Fruit fly (Drosophila melanogaster) whole organism, embryonic: ENCODE data around the gene CG11898.
A peak's percentile ranks its signal among the peaks of the same experiment; 100 is the strongest.

Experiments used
- Bdp1 ChIP-seq: fragments of 200-800 bp; sonication (Bioruptor generic); optimal IDR thresholded peaks from 3 replicates; lab custom pipeline; 2016; ENCODE audit warnings: missing biosample characterization, missing genetic modification characterization
- CG10147 ChIP-seq: fragments of 200-800 bp; sonication (Bioruptor generic); optimal IDR thresholded peaks from 2 replicates; lab custom pipeline; 2019; ENCODE audit warnings: missing biosample characterization, mild to moderate bottlenecking, missing genetic modification characterization, moderate library complexity
- CG12391 ChIP-seq: fragments of 200-800 bp; sonication (Bioruptor generic); optimal IDR thresholded peaks from 3 replicates; lab custom pipeline; 2018; ENCODE audit warnings: missing biosample characterization, mild to moderate bottlenecking, missing genetic modification characterization, moderate library complexity
- CG14860 ChIP-seq: fragments of 200-800 bp; sonication (Bioruptor generic); IDR thresholded peaks from 3 replicates; pipeline ENCODE4 v1.3.6; 2022; ENCODE audit warnings: missing biosample characterization, missing genetic modification characterization; ENCODE audit not compliant: partially characterized antibody
- CG14965 ChIP-seq: fragments of 200-800 bp; sonication (Bioruptor generic); optimal IDR thresholded peaks from 2 replicates; lab custom pipeline; 2016; ENCODE audit warnings: missing biosample characterization, missing genetic modification characterization, borderline replicate concordance
- CG15073 ChIP-seq: fragments of 200-800 bp; sonication (Bioruptor generic); optimal IDR thresholded peaks from 2 replicates; lab custom pipeline; 2016; ENCODE audit warnings: missing biosample characterization, missing genetic modification characterization
- CG1603 ChIP-seq: fragments of 200-800 bp; sonication (Bioruptor generic); optimal IDR thresholded peaks from 2 replicates; lab custom pipeline; 2019; ENCODE audit warnings: missing biosample characterization, mild to moderate bottlenecking, missing genetic modification characterization, moderate library complexity
- CG2202 ChIP-seq: fragments of 200-800 bp; sonication (Bioruptor generic); optimal IDR thresholded peaks from 2 replicates; lab custom pipeline; 2018; ENCODE audit warnings: missing biosample characterization, mild to moderate bottlenecking, missing genetic modification characterization
- CG2875 ChIP-seq: fragments of 200-800 bp; sonication (Bioruptor generic); optimal IDR thresholded peaks from 2 replicates; lab custom pipeline; 2017; ENCODE audit warnings: missing biosample characterization, mild to moderate bottlenecking, missing genetic modification characterization, missing genetic modification reagents
- CG32532 ChIP-seq: fragments of 200-800 bp; sonication (Bioruptor generic); IDR thresholded peaks from 2 replicates; pipeline ENCODE4 v1.3.6; 2022; ENCODE audit warnings: missing biosample characterization, missing genetic modification characterization
- CG34224 ChIP-seq: fragments of 200-800 bp; sonication (Bioruptor generic); IDR thresholded peaks from 3 replicates; pipeline ENCODE4 v1.3.6; 2022; ENCODE audit warnings: missing biosample characterization, missing genetic modification characterization; ENCODE audit not compliant: partially characterized antibody
- CG34376 ChIP-seq: fragments of 200-800 bp; sonication (Bioruptor generic); optimal IDR thresholded peaks from 2 replicates; lab custom pipeline; 2018; ENCODE audit warnings: missing biosample characterization, mild to moderate bottlenecking, missing genetic modification characterization
- CG3838 ChIP-seq: fragments of 200-800 bp; sonication (Bioruptor generic); optimal IDR thresholded peaks from 3 replicates; lab custom pipeline; 2016; ENCODE audit warnings: missing biosample characterization, missing genetic modification characterization
- CG5245 ChIP-seq: fragments of 200-800 bp; sonication (Bioruptor generic); optimal IDR thresholded peaks from 3 replicates; lab custom pipeline; 2016; ENCODE audit warnings: missing biosample characterization, missing genetic modification characterization
- CG6254 ChIP-seq: fragments of 200-800 bp; sonication (Bioruptor generic); optimal IDR thresholded peaks from 3 replicates; lab custom pipeline; 2017; ENCODE audit warnings: mild to moderate bottlenecking, missing biosample characterization, missing genetic modification reagents, missing genetic modification characterization
- CG8388 ChIP-seq: fragments of 200-800 bp; sonication (Bioruptor generic); optimal IDR thresholded peaks from 2 replicates; lab custom pipeline; 2019; ENCODE audit warnings: missing biosample characterization, mild to moderate bottlenecking, missing genetic modification characterization, moderate library complexity
- CG9727 ChIP-seq: fragments of 200-800 bp; sonication (Bioruptor generic); optimal IDR thresholded peaks from 3 replicates; lab custom pipeline; 2017; ENCODE audit warnings: missing biosample characterization, mild to moderate bottlenecking, missing genetic modification characterization
- CG9797 ChIP-seq: fragments of 200-800 bp; sonication (Bioruptor generic); optimal IDR thresholded peaks from 3 replicates; lab custom pipeline; 2018; ENCODE audit warnings: missing biosample characterization, mild to moderate bottlenecking, missing genetic modification characterization
- D19A ChIP-seq: fragments of 200-800 bp; optimal IDR thresholded peaks from 3 replicates; lab custom pipeline; 2019; ENCODE audit warnings: missing biosample characterization, mild to moderate bottlenecking, missing genetic modification characterization, moderate library complexity
- D19B ChIP-seq: fragments of 200-800 bp; sonication (Bioruptor generic); optimal IDR thresholded peaks from 2 replicates; lab custom pipeline; 2017; ENCODE audit warnings: missing biosample characterization, mild to moderate bottlenecking, missing genetic modification characterization
- HLH54F ChIP-seq: fragments of 200-800 bp; sonication (Bioruptor generic); optimal IDR thresholded peaks from 3 replicates; lab custom pipeline; 2016; ENCODE audit warnings: missing biosample characterization, missing genetic modification characterization
- Hmr ChIP-seq: fragments of 200-800 bp; sonication (Bioruptor generic); optimal IDR thresholded peaks from 3 replicates; lab custom pipeline; 2017; ENCODE audit warnings: mild to moderate bottlenecking, missing biosample characterization, missing genetic modification reagents, missing genetic modification characterization
- Kr ChIP-seq: fragments of 200-800 bp; sonication (Bioruptor generic); optimal IDR thresholded peaks from 2 replicates; lab custom pipeline; 2017; ENCODE audit warnings: missing biosample characterization, mild to moderate bottlenecking, missing genetic modification characterization
- MESR4 ChIP-seq: fragments of 200-800 bp; sonication (Bioruptor generic); optimal IDR thresholded peaks from 2 replicates; lab custom pipeline; 2018; ENCODE audit warnings: missing biosample characterization, mild to moderate bottlenecking, missing genetic modification characterization, moderate library complexity
- Max ChIP-seq: fragments of 200-800 bp; sonication (Bioruptor generic); optimal IDR thresholded peaks from 2 replicates; lab custom pipeline; 2016; ENCODE audit warnings: missing biosample characterization, mild to moderate bottlenecking, missing genetic modification characterization
- NfI ChIP-seq: fragments of 200-800 bp; sonication (Bioruptor generic); optimal IDR thresholded peaks from 3 replicates; lab custom pipeline; 2018; ENCODE audit warnings: missing biosample characterization, mild to moderate bottlenecking, missing genetic modification characterization, moderate library complexity
- Oaz ChIP-seq: fragments of 200-800 bp; sonication (Bioruptor generic); IDR thresholded peaks from 2 replicates; pipeline ENCODE4 v1.3.6; 2022; ENCODE audit warnings: missing biosample characterization, missing genetic modification characterization
- Sox102F ChIP-seq: fragments of 200-800 bp; sonication (Bioruptor generic); optimal IDR thresholded peaks from 2 replicates; lab custom pipeline; 2018; ENCODE audit warnings: missing biosample characterization, mild to moderate bottlenecking, missing genetic modification characterization, moderate library complexity
- Usf ChIP-seq: fragments of 200-800 bp; sonication (Bioruptor generic); optimal IDR thresholded peaks from 2 replicates; lab custom pipeline; 2017; ENCODE audit warnings: missing genotype, missing biosample characterization, missing genetic modification characterization
- ac ChIP-seq: fragments of 200-800 bp; sonication (Bioruptor generic); optimal IDR thresholded peaks from 3 replicates; lab custom pipeline; 2017; ENCODE audit warnings: missing biosample characterization, mild to moderate bottlenecking, missing genetic modification characterization
- al ChIP-seq: fragments of 200-800 bp; sonication (Bioruptor generic); IDR thresholded peaks from 2 replicates; pipeline ENCODE4 v1.3.6; 2022; ENCODE audit warnings: missing biosample characterization, missing genetic modification characterization
- bsh ChIP-seq, 2 experiments: fragments of 200-800 bp; sonication (Bioruptor generic); optimal IDR thresholded peaks; 2 replicates each; lab custom pipeline; 2017 to 2018; ENCODE audit warnings: mild to moderate bottlenecking in 2 of 2, missing biosample characterization in 2 of 2, missing genetic modification characterization in 2 of 2, moderate library complexity in 1 of 2
- crc ChIP-seq: fragments of 200-800 bp; sonication (Bioruptor generic); optimal IDR thresholded peaks from 2 replicates; lab custom pipeline; 2016; ENCODE audit warnings: missing biosample characterization, missing genetic modification characterization
- dmrt11E ChIP-seq: fragments of 200-800 bp; sonication (Bioruptor generic); optimal IDR thresholded peaks from 3 replicates; lab custom pipeline; 2018; ENCODE audit warnings: missing biosample characterization, mild to moderate bottlenecking, missing genetic modification characterization, moderate library complexity
- grn ChIP-seq: fragments of 200-800 bp; sonication (Bioruptor generic); optimal IDR thresholded peaks from 3 replicates; lab custom pipeline; 2017; ENCODE audit warnings: missing biosample characterization, missing genetic modification characterization
- gsb ChIP-seq: fragments of 200-800 bp; sonication (Bioruptor generic); IDR thresholded peaks from 2 replicates; pipeline ENCODE4 v1.3.6; 2022; ENCODE audit warnings: missing biosample characterization, missing genetic modification characterization
- hkb ChIP-seq, 2 experiments: fragments of 200-800 bp in 1 of 2; fragments of >200 bp in 1 of 2; sonication (Bioruptor generic) in 1 of 2; IDR thresholded peaks in 1 of 2; optimal IDR thresholded peaks in 1 of 2; 2 replicates each; pipeline versions ENCODE4 v1.3.6 to Lab custom; 2017 to 2022; ENCODE audit warnings: missing biosample characterization in 1 of 2, missing genetic modification characterization in 1 of 2
- insv ChIP-seq, 2 experiments: fragments of 200-800 bp; sonication (Bioruptor generic); optimal IDR thresholded peaks; 3 replicates each; lab custom pipeline; 2016 to 2018; ENCODE audit warnings: missing biosample characterization in 2 of 2, missing genetic modification characterization in 2 of 2
- maf-S ChIP-seq: fragments of 200-800 bp; sonication (Bioruptor generic); optimal IDR thresholded peaks from 2 replicates; lab custom pipeline; 2016; ENCODE audit warnings: missing biosample characterization, missing genetic modification characterization
- pum ChIP-seq: fragments of 200-800 bp; sonication (Bioruptor generic); optimal IDR thresholded peaks from 2 replicates; lab custom pipeline; 2016; ENCODE audit warnings: missing biosample characterization, missing genetic modification characterization
- rib ChIP-seq: fragments of 200-800 bp; sonication (Bioruptor generic); IDR thresholded peaks from 2 replicates; pipeline ENCODE4 v1.3.6; 2022; ENCODE audit warnings: missing biosample characterization, missing genetic modification characterization
- sens-2 ChIP-seq: fragments of 200-800 bp; sonication (Bioruptor generic); IDR thresholded peaks from 2 replicates; pipeline ENCODE4 v1.3.6; 2022; ENCODE audit warnings: missing biosample characterization, missing genetic modification characterization
- slbo ChIP-seq: fragments of 200-800 bp; sonication (Bioruptor generic); IDR thresholded peaks from 2 replicates; pipeline ENCODE4 v1.3.6; 2022; ENCODE audit warnings: missing biosample characterization, missing genetic modification characterization
- sob ChIP-seq: fragments of 200-800 bp; sonication (Bioruptor generic); IDR thresholded peaks from 2 replicates; pipeline ENCODE4 v1.3.6; 2022; ENCODE audit warnings: missing biosample characterization, missing genetic modification characterization
- tin ChIP-seq: fragments of 200-800 bp; sonication (Bioruptor generic); optimal IDR thresholded peaks from 3 replicates; lab custom pipeline; 2016; ENCODE audit warnings: missing biosample characterization, missing genetic modification characterization
- toy ChIP-seq: fragments of 200-800 bp; sonication (Bioruptor generic); IDR thresholded peaks from 2 replicates; pipeline ENCODE4 v1.3.6; 2022; ENCODE audit warnings: missing biosample characterization, missing genetic modification characterization
- usp ChIP-seq: fragments of >200 bp; optimal IDR thresholded peaks from 2 replicates; lab custom pipeline; 2017; ENCODE audit warnings: missing biosample characterization, missing genetic modification characterization
- vfl ChIP-seq: fragments of 200-800 bp; sonication (Bioruptor generic); optimal IDR thresholded peaks from 2 replicates; lab custom pipeline; 2016; ENCODE audit warnings: missing biosample characterization, missing genetic modification characterization
- wor ChIP-seq: fragments of 200-800 bp; sonication (Bioruptor generic); IDR thresholded peaks from 2 replicates; pipeline ENCODE4 v1.3.6; 2022; ENCODE audit warnings: missing biosample characterization, missing genetic modification characterization
- zf30C ChIP-seq: fragments of 200-800 bp; sonication (Bioruptor generic); optimal IDR thresholded peaks from 3 replicates; lab custom pipeline; 2018; ENCODE audit warnings: missing biosample characterization, mild to moderate bottlenecking, missing genetic modification characterization
- zfh2 ChIP-seq: fragments of 200-800 bp; sonication (Bioruptor generic); optimal IDR thresholded peaks from 2 replicates; lab custom pipeline; 2016; ENCODE audit warnings: missing biosample characterization, missing genetic modification characterization

CG11898 gene

DNA sequence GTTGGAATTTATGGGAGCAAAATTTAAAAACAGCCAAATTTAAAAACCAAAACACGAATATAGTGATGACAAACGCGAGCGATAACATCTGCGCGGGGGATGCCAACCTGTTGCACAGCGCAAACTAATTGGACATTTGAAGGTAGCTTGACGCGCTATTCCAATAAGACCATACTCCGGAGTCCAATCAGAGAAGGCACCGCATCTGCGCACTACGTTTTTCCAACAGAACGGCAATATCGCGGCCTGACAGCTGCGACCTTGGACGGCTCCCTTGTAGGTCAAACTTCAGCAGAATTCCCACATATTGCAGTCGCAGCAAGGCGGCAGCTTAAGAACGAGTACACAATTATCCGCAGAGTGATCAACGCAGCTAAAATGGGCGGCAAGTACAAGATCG, 17.4 kb upstream of the CG11898 start, which contains the start of the genes CG11882 and Pglym78 (continued):
- TF ChIP-seq HLH54F (GFP tag; lab: Kevin White, UChicago) (peak; percentile 44), sens-2 (GFP tag; lab: Robert Waterston, UW) (peak; percentile 15; the same call in 1 of the 2 replicates), CG12391 (tag; lab: Kevin White, UChicago) (peak; percentile 49), tin (GFP tag; lab: Kevin White, UChicago) (peak; percentile 45), CG3838 (GFP tag; lab: Kevin White, UChicago) (no peak), maf-S (no peak), CG1603 (tag; lab: Kevin White, UChicago) (peak; percentile 91), rib (GFP tag; lab: Robert Waterston, UW) (peak; percentile 58), MESR4 (GFP tag; lab: Kevin White, UChicago) (peak; percentile 88), CG10147 (GFP tag; lab: Kevin White, UChicago) (no peak), CG14965 (GFP tag; lab: Kevin White, UChicago) (no peak), Usf (GFP tag; lab: Kevin White, UChicago) (no peak), CG34224 (GFP tag; lab: Robert Waterston, UW) (peak; percentile 72), gsb (peak; percentile 28; the same call in 1 of the 2 replicates), CG14860 (GFP tag; lab: Robert Waterston, UW) (no peak), CG2875 (GFP tag; lab: Kevin White, UChicago) (no peak), D19A (tag; lab: Kevin White, UChicago) (no peak), CG9797 (GFP tag; lab: Kevin White, UChicago) (peak; percentile 72), CG32532 (peak; percentile 72), Sox102F (GFP tag; lab: Kevin White, UChicago) (no peak), dmrt11E (tag; lab: Kevin White, UChicago) (no peak), Kr (GFP tag; lab: Kevin White, UChicago) (no peak), grn (peak; percentile 67), ac (GFP tag; lab: Kevin White, UChicago) (no peak), CG6254 (GFP tag; lab: Kevin White, UChicago) (no peak), Max (GFP tag; lab: Kevin White, UChicago) (no peak), zf30C (GFP tag; lab: Kevin White, UChicago) (no peak), al (GFP tag; lab: Robert Waterston, UW) (peak; percentile 51), usp (GFP tag; lab: Kevin White, UChicago) (no peak), NfI (GFP tag; lab: Kevin White, UChicago) (peak; percentile 39), Bdp1 (GFP tag; lab: Kevin White, UChicago) (peak; percentile 20), CG34376 (peak; percentile 21), CG9727 (peak; percentile 6), D19B (GFP tag; lab: Kevin White, UChicago) (no peak), sob (peak; percentile 68), wor (GFP tag; lab: Robert Waterston, UW) (no peak), slbo (GFP tag; lab: Robert Waterston, UW) (peak; percentile 74), crc (GFP tag; lab: Kevin White, UChicago) (no peak), vfl (GFP tag; lab: Kevin White, UChicago) (peak; percentile 8), hkb (optimal IDR thresholded peaks at IDR 0.05; lab: Kevin White, UChicago) (no peak), hkb (GFP tag; IDR thresholded peaks at IDR 0.05; lab: Robert Waterston, UW) (no peak; the same call in 1 of the 2 replicates), zfh2 (GFP tag; lab: Kevin White, UChicago) (peak; percentile 63), Oaz (GFP tag; lab: Robert Waterston, UW) (no peak), CG8388 (GFP tag; lab: Kevin White, UChicago) (no peak), CG2202 (no peak), toy (no peak), Hmr (GFP tag; lab: Kevin White, UChicago) (peak; percentile 73), CG5245 (GFP tag; lab: Kevin White, UChicago) (no peak), insv (GFP tag; optimal IDR thresholded peaks at IDR 0.05; lab: Kevin White, UChicago) (peak; percentile 100), bsh (GFP tag; optimal IDR thresholded peaks at IDR 0.05; lab: Kevin White, UChicago) (no peak), CG15073 (GFP tag; lab: Kevin White, UChicago) (no peak), pum (GFP tag; lab: Kevin White, UChicago) (peak; percentile 65)
